Fruit fly (Drosophila melanogaster) whole organism, pupa: ENCODE results near the gene Adck5.

ENCODE experiments used
- CG10348 ChIP-seq: fragments of 200-800 bp; sonication (Bioruptor generic); IDR thresholded peaks from 2 replicates; pipeline ENCODE4 v1.3.6; 2022; ENCODE audit warnings: missing biosample characterization, missing genetic modification characterization
- CG13204 ChIP-seq: fragments of 200-800 bp; sonication (Bioruptor generic); optimal IDR thresholded peaks from 2 replicates; lab custom pipeline; 2018; ENCODE audit warnings: missing biosample characterization, mild to moderate bottlenecking, missing genetic modification characterization, moderate library complexity
- CG15710 ChIP-seq: fragments of 200-800 bp; sonication (Bioruptor generic); optimal IDR thresholded peaks from 2 replicates; lab custom pipeline; 2018; ENCODE audit warnings: missing biosample characterization, mild to moderate bottlenecking, missing genetic modification characterization, moderate library complexity
- CG9948 ChIP-seq: fragments of 200-800 bp; sonication (Bioruptor generic); optimal IDR thresholded peaks from 2 replicates; lab custom pipeline; 2018; ENCODE audit warnings: missing biosample characterization, mild to moderate bottlenecking, missing genetic modification characterization, moderate library complexity
- Pif1A ChIP-seq: fragments of 200-800 bp; sonication (Bioruptor generic); optimal IDR thresholded peaks from 3 replicates; lab custom pipeline; 2016; ENCODE audit warnings: missing biosample characterization, missing genetic modification characterization

dm6 chr3L:11199320-11199719 is 29.7 kb downstream of the Adck5 start, which contains the start of gene CG7607:
- TF ChIP-seq CG13204 (GFP tag; lab: Kevin White, UChicago) (no peak), CG10348 (GFP tag; lab: Robert Waterston, UW) (no peak), CG9948 (tag; lab: Kevin White, UChicago) (no peak), CG15710 (tag; lab: Kevin White, UChicago) (no peak), Pif1A (GFP tag; lab: Kevin White, UChicago) (no peak)
